Fruit fly (Drosophila melanogaster): ENCODE measurements around the gene SecS.

DNA sequence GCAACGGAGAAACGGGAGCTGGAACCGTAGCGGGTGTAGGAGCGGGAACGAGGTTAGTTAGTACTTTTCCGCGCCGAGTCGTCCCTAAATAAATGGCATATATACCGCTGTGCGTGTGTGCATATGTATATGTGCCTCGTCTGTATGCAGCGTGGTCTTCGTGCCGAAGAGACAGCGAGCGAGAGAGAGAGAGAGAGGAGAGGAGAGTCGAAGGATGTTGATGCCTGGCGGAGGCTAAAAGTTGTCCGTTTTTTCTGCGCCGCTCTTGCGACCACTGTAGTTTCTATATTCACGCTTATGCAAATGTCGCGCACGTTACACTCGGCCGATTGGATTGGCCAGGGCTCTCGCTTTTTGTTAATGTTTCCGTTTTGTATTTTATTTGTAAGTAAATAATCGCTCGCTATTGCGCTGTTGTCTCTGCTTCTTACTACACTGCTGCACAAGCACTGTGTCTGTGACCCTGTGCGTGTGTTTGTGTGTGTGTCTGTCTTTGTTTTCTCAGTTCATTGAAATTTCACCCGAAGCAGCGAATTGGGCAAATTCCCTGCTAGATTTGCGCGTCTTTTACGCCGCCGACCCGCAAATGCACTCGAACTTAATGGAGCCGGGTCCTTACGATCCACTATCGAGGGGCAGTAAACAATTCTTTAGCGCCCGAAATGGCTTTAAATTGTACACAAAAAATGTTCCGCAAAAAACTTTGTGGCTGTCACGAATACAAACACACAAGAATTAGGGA is 11.3 kb downstream of the SecS start, which contains the start of gene Rga:
- TF ChIP-seq CG8478 (optimal IDR thresholded peaks at IDR 0.05) (no peak), CTCF (optimal IDR thresholded peaks at IDR 0.05) (no peak)

Measured in S2 (cell line).